Fruit fly (Drosophila melanogaster) whole organism, embryonic: ENCODE measurements around the gene CG1764.
A peak's percentile ranks its signal among the peaks of the same experiment; 100 is the strongest.

Experiments
- Blimp-1 ChIP-seq: fragments of 200-800 bp; sonication (Bioruptor generic); optimal IDR thresholded peaks from 3 replicates; lab custom pipeline; 2018; ENCODE audit warnings: missing biosample characterization, missing genetic modification characterization, mild to moderate bottlenecking, moderate library complexity, missing genetic modification reagents
- Bteb2 ChIP-seq: fragments of 200-800 bp; sonication (Bioruptor generic); optimal IDR thresholded peaks from 2 replicates; lab custom pipeline; 2016; ENCODE audit warnings: missing biosample characterization, missing genetic modification characterization
- CG10321 ChIP-seq: fragments of 200-800 bp; sonication (Bioruptor generic); IDR thresholded peaks from 2 replicates; pipeline ENCODE4 v1.3.6; 2022; ENCODE audit warnings: missing biosample characterization, missing genetic modification characterization
- CG10431 ChIP-seq: fragments of 200-800 bp; sonication (Bioruptor generic); optimal IDR thresholded peaks from 3 replicates; lab custom pipeline; 2018; ENCODE audit warnings: missing biosample characterization, mild to moderate bottlenecking, missing genetic modification characterization
- CG11560 ChIP-seq: fragments of 200-800 bp; sonication (Bioruptor generic); IDR thresholded peaks from 3 replicates; pipeline ENCODE4 v1.3.6; 2022; ENCODE audit warnings: missing biosample characterization, missing genetic modification characterization
- CG12299 ChIP-seq: fragments of 200-800 bp; sonication (Bioruptor generic); optimal IDR thresholded peaks from 2 replicates; lab custom pipeline; 2018; ENCODE audit warnings: missing biosample characterization, mild to moderate bottlenecking, missing genetic modification characterization
- CG12744 ChIP-seq: fragments of 200-800 bp; sonication (Bioruptor generic); optimal IDR thresholded peaks from 2 replicates; lab custom pipeline; 2016; ENCODE audit warnings: missing biosample characterization, missing genetic modification characterization
- CG13624 ChIP-seq: fragments of 200-800 bp; sonication (Bioruptor generic); optimal IDR thresholded peaks from 2 replicates; lab custom pipeline; 2016; ENCODE audit warnings: missing biosample characterization, missing genetic modification characterization
- CG14710 ChIP-seq: fragments of 200-800 bp; sonication (Bioruptor generic); optimal IDR thresholded peaks from 3 replicates; lab custom pipeline; 2019; ENCODE audit warnings: missing biosample characterization, mild to moderate bottlenecking, missing genetic modification characterization, moderate library complexity
- CG15269 ChIP-seq: fragments of 200-800 bp; sonication (Bioruptor generic); optimal IDR thresholded peaks from 2 replicates; lab custom pipeline; 2018; ENCODE audit warnings: missing biosample characterization, mild to moderate bottlenecking, missing genetic modification characterization, moderate library complexity
- CG1529 ChIP-seq: fragments of 200-800 bp; sonication (Bioruptor generic); optimal IDR thresholded peaks from 3 replicates; lab custom pipeline; 2018; ENCODE audit warnings: missing biosample characterization, missing genetic modification characterization
- CG1647 ChIP-seq: fragments of 200-800 bp; sonication (Bioruptor generic); optimal IDR thresholded peaks from 3 replicates; lab custom pipeline; 2016; ENCODE audit warnings: missing biosample characterization, missing genetic modification characterization
- CG2712 ChIP-seq: fragments of 200-800 bp; optimal IDR thresholded peaks from 3 replicates; lab custom pipeline; 2019; ENCODE audit warnings: missing biosample characterization, mild to moderate bottlenecking, missing genetic modification characterization, moderate library complexity
- CG3163 ChIP-seq: fragments of 200-800 bp; sonication (Bioruptor generic); optimal IDR thresholded peaks from 3 replicates; lab custom pipeline; 2016; ENCODE audit warnings: missing biosample characterization, missing genetic modification characterization
- CG3726 ChIP-seq: fragments of 200-800 bp; sonication (Bioruptor generic); IDR thresholded peaks from 3 replicates; pipeline ENCODE4, ENCODE4 v1.3.6; 2022; ENCODE audit warnings: missing biosample characterization, missing genetic modification characterization
- CG6654 ChIP-seq: fragments of 200-800 bp; sonication (Bioruptor generic); optimal IDR thresholded peaks from 2 replicates; lab custom pipeline; 2017; ENCODE audit warnings: missing biosample characterization, mild to moderate bottlenecking, missing genetic modification characterization
- CG6765 ChIP-seq: fragments of 200-800 bp; sonication (Bioruptor generic); optimal IDR thresholded peaks from 3 replicates; lab custom pipeline; 2017; ENCODE audit warnings: missing biosample characterization, mild to moderate bottlenecking, missing genetic modification characterization
- CG8281 ChIP-seq: fragments of 200-800 bp; sonication (Bioruptor generic); optimal IDR thresholded peaks from 2 replicates; lab custom pipeline; 2018; ENCODE audit warnings: missing biosample characterization, mild to moderate bottlenecking, missing genetic modification characterization, moderate library complexity
- CG8359 ChIP-seq: fragments of 200-800 bp; sonication (Bioruptor generic); optimal IDR thresholded peaks from 2 replicates; lab custom pipeline; 2017; ENCODE audit warnings: missing biosample characterization, mild to moderate bottlenecking, missing genetic modification characterization, borderline replicate concordance
- CG8388 ChIP-seq: fragments of 200-800 bp; sonication (Bioruptor generic); optimal IDR thresholded peaks from 2 replicates; lab custom pipeline; 2019; ENCODE audit warnings: missing biosample characterization, mild to moderate bottlenecking, missing genetic modification characterization, moderate library complexity
- Chrac-16 ChIP-seq: fragments of 200-800 bp; sonication (Bioruptor generic); optimal IDR thresholded peaks from 3 replicates; lab custom pipeline; 2016; ENCODE audit warnings: missing biosample characterization, missing genetic modification characterization
- D19A ChIP-seq: fragments of 200-800 bp; optimal IDR thresholded peaks from 3 replicates; lab custom pipeline; 2019; ENCODE audit warnings: missing biosample characterization, mild to moderate bottlenecking, missing genetic modification characterization, moderate library complexity
- Doc2 ChIP-seq: fragments of 200-800 bp; sonication (Bioruptor generic); IDR thresholded peaks from 2 replicates; pipeline ENCODE4 v1.3.6; 2022; ENCODE audit warnings: missing biosample characterization, missing genetic modification characterization
- Ets65A ChIP-seq: fragments of 200-800 bp; sonication (Bioruptor generic); peaks from one replicate; lab custom pipeline; 2016; ENCODE audit warnings: missing biosample characterization, missing genetic modification characterization
- GATAe ChIP-seq: fragments of 200-800 bp; sonication (Bioruptor generic); conservative IDR thresholded peaks from 2 replicates; pipeline ENCODE4 v1.3.6; 2022; ENCODE audit warnings: missing biosample characterization, missing genetic modification characterization
- H15 ChIP-seq: fragments of 200-800 bp; sonication (Bioruptor generic); IDR thresholded peaks from 3 replicates; pipeline ENCODE4 v1.3.6; 2022; ENCODE audit warnings: missing biosample characterization, missing genetic modification characterization
- Hr3 ChIP-seq: fragments of 200-800 bp; sonication (Bioruptor generic); optimal IDR thresholded peaks from 3 replicates; lab custom pipeline; 2016; ENCODE audit warnings: missing biosample characterization, missing genetic modification characterization
- Hr51 ChIP-seq, 2 experiments: fragments of 200-800 bp; sonication (Bioruptor generic); optimal IDR thresholded peaks; 2 replicates in 1 of 2; 3 replicates in 1 of 2; lab custom pipeline; 2016 to 2018; ENCODE audit warnings: missing biosample characterization in 2 of 2, missing genetic modification characterization in 2 of 2, mild to moderate bottlenecking in 1 of 2, moderate library complexity in 1 of 2
- MESR4 ChIP-seq: fragments of 200-800 bp; sonication (Bioruptor generic); optimal IDR thresholded peaks from 2 replicates; lab custom pipeline; 2018; ENCODE audit warnings: missing biosample characterization, mild to moderate bottlenecking, missing genetic modification characterization, moderate library complexity
- MTF-1 ChIP-seq: fragments of 200-800 bp; sonication (Bioruptor generic); optimal IDR thresholded peaks from 2 replicates; lab custom pipeline; 2018; ENCODE audit warnings: missing biosample characterization, mild to moderate bottlenecking, missing genetic modification characterization, borderline replicate concordance
- NK7.1 ChIP-seq: fragments of 200-800 bp; sonication (Bioruptor generic); optimal IDR thresholded peaks from 3 replicates; lab custom pipeline; 2016; ENCODE audit warnings: missing biosample characterization, missing genetic modification characterization
- Scr ChIP-seq: fragments of 200-800 bp; sonication (Bioruptor generic); IDR thresholded peaks from 2 replicates; pipeline ENCODE4 v1.3.6; 2022; ENCODE audit warnings: missing biosample characterization, missing genetic modification characterization; ENCODE audit not compliant: partially characterized antibody
- Sry-δ ChIP-seq: fragments of 200-800 bp; sonication (Bioruptor generic); optimal IDR thresholded peaks from 2 replicates; lab custom pipeline; 2016; ENCODE audit warnings: missing biosample characterization, missing genetic modification characterization
- Xrp1 ChIP-seq: fragments of 200-800 bp; sonication (Bioruptor generic); IDR thresholded peaks from 2 replicates; pipeline ENCODE4 v1.3.6; 2022; ENCODE audit warnings: missing biosample characterization, missing genetic modification characterization
- ase ChIP-seq: fragments of 200-800 bp; sonication (Bioruptor generic); IDR thresholded peaks from 3 replicates; pipeline ENCODE4 v1.3.6; 2022; ENCODE audit warnings: missing biosample characterization, missing genetic modification characterization
- bcd ChIP-seq: fragments of 200-800 bp; sonication (Bioruptor generic); optimal IDR thresholded peaks from 2 replicates; lab custom pipeline; 2017; ENCODE audit warnings: missing biosample characterization, mild to moderate bottlenecking, missing genetic modification characterization
- en ChIP-seq: fragments of 200-800 bp; sonication (Bioruptor generic); optimal IDR thresholded peaks from 2 replicates; lab custom pipeline; 2016; ENCODE audit warnings: missing biosample characterization, missing genetic modification characterization
- gem ChIP-seq: fragments of 200-800 bp; sonication (Bioruptor generic); optimal IDR thresholded peaks from 2 replicates; lab custom pipeline; 2019; ENCODE audit warnings: missing biosample characterization, mild to moderate bottlenecking, missing genetic modification characterization, moderate library complexity
- lov ChIP-seq, 2 experiments: fragments of 200-800 bp in 1 of 2; fragments of >200 bp in 1 of 2; sonication (Bioruptor generic) in 1 of 2; IDR thresholded peaks in 1 of 2; optimal IDR thresholded peaks in 1 of 2; 2 replicates in 1 of 2; 3 replicates in 1 of 2; pipeline versions ENCODE4 v1.3.6 to Lab custom; 2017 to 2022; ENCODE audit warnings: missing biosample characterization in 1 of 2, missing genetic modification characterization in 1 of 2
- luna ChIP-seq: fragments of 200-800 bp; sonication (Bioruptor generic); optimal IDR thresholded peaks from 2 replicates; lab custom pipeline; 2016; ENCODE audit warnings: missing biosample characterization, missing genetic modification characterization
- nau ChIP-seq: fragments of 200-800 bp; sonication (Bioruptor generic); optimal IDR thresholded peaks from 3 replicates; lab custom pipeline; 2017; ENCODE audit warnings: missing biosample characterization, mild to moderate bottlenecking, missing genetic modification characterization, missing genetic modification reagents
- psq ChIP-seq: fragments of 200-800 bp; sonication (Bioruptor generic); optimal IDR thresholded peaks from 2 replicates; lab custom pipeline; 2017; ENCODE audit warnings: missing biosample characterization, missing genetic modification characterization
- rib ChIP-seq: fragments of 200-800 bp; sonication (Bioruptor generic); IDR thresholded peaks from 2 replicates; pipeline ENCODE4 v1.3.6; 2022; ENCODE audit warnings: missing biosample characterization, missing genetic modification characterization
- run ChIP-seq: fragments of 200-800 bp; sonication (Bioruptor generic); optimal IDR thresholded peaks from 3 replicates; lab custom pipeline; 2018; ENCODE audit warnings: missing biosample characterization, mild to moderate bottlenecking, missing genetic modification characterization
- sug ChIP-seq: fragments of 200-800 bp; optimal IDR thresholded peaks from 2 replicates; lab custom pipeline; 2019; ENCODE audit warnings: missing biosample characterization, mild to moderate bottlenecking, missing genetic modification characterization, moderate library complexity
- tin ChIP-seq: fragments of 200-800 bp; sonication (Bioruptor generic); optimal IDR thresholded peaks from 3 replicates; lab custom pipeline; 2016; ENCODE audit warnings: missing biosample characterization, missing genetic modification characterization
- tup ChIP-seq: fragments of 200-800 bp; sonication (Bioruptor generic); optimal IDR thresholded peaks from 2 replicates; lab custom pipeline; 2016; ENCODE audit warnings: missing biosample characterization, mild to moderate bottlenecking, missing genetic modification characterization, moderate library complexity
- twi ChIP-seq: fragments of 200-800 bp; optimal IDR thresholded peaks from 2 replicates; lab custom pipeline; 2019; ENCODE audit warnings: missing biosample characterization, mild to moderate bottlenecking, missing genetic modification characterization, moderate library complexity
- tx ChIP-seq: fragments of 200-800 bp; sonication (Bioruptor generic); optimal IDR thresholded peaks from 2 replicates; lab custom pipeline; 2016; ENCODE audit warnings: missing biosample characterization, missing genetic modification characterization

The CG1764 gene

dm6 chrX:13253062-13253724 lies 49.0 kb downstream of the CG1764 start (continued):
- TF ChIP-seq NK7.1 (GFP tag; lab: Kevin White, UChicago): no peak
- no peak for TF ChIP-seq nau (GFP tag; lab: Kevin White, UChicago)
- TF ChIP-seq CG6654 (GFP tag; lab: Kevin White, UChicago): no peak
- peak; percentile 34 for TF ChIP-seq Blimp-1 (GFP tag; lab: Kevin White, UChicago)
- TF ChIP-seq Chrac-16 (GFP tag; lab: Kevin White, UChicago): no peak
- TF ChIP-seq psq: no peak
- TF ChIP-seq MTF-1 (GFP tag; lab: Kevin White, UChicago): no peak
- no peak for TF ChIP-seq CG12299 (tag; lab: Kevin White, UChicago)
- peak; percentile 21 to 56 for TF ChIP-seq Hr51 (GFP tag; optimal IDR thresholded peaks at IDR 0.05; lab: Kevin White, UChicago)
- no peak for TF ChIP-seq CG10321 (GFP tag; lab: Robert Waterston, UW)
- TF ChIP-seq Ets65A (GFP tag; lab: Kevin White, UChicago): peak; percentile 93
- no peak for TF ChIP-seq D19A (tag; lab: Kevin White, UChicago)
- TF ChIP-seq en: no peak
- no peak for TF ChIP-seq Hr3 (GFP tag; lab: Kevin White, UChicago)
- TF ChIP-seq Sry-δ (GFP tag; lab: Kevin White, UChicago): no peak
- no peak for TF ChIP-seq CG1647
- TF ChIP-seq rib (GFP tag; lab: Robert Waterston, UW): no peak
- no peak for TF ChIP-seq sug (tag; lab: Kevin White, UChicago)
- no peak for TF ChIP-seq CG1529 (GFP tag; lab: Kevin White, UChicago)
- no peak for TF ChIP-seq CG6765
- no peak for TF ChIP-seq tx (GFP tag; lab: Kevin White, UChicago)
- 0 out of 3 replicates have a peak, but pooled peaks have one; percentile 35 for TF ChIP-seq CG3726 (GFP tag; lab: Robert Waterston, UW)
- TF ChIP-seq CG8281 (tag; lab: Kevin White, UChicago): no peak
- TF ChIP-seq GATAe: no peak
- TF ChIP-seq Scr (GFP tag; lab: Robert Waterston, UW): no peak
- peak; percentile 23 for TF ChIP-seq CG14710 (tag; lab: Kevin White, UChicago)
- peak; percentile 44 for TF ChIP-seq CG2712
- no peak for TF ChIP-seq CG11560
- TF ChIP-seq CG15269 (tag; lab: Kevin White, UChicago): peak; percentile 50
- TF ChIP-seq bcd (GFP tag; lab: Kevin White, UChicago): peak; percentile 2
- TF ChIP-seq twi (tag; lab: Kevin White, UChicago): peak; percentile 34
- no peak for TF ChIP-seq CG10431 (GFP tag; lab: Kevin White, UChicago)
- TF ChIP-seq Xrp1: peak; percentile 22
- TF ChIP-seq ase (GFP tag; lab: Robert Waterston, UW): 0 out of 3 replicates have a peak, but pooled peaks have one; percentile 29
- TF ChIP-seq CG8359 (GFP tag; lab: Kevin White, UChicago): no peak
- TF ChIP-seq MESR4 (GFP tag; lab: Kevin White, UChicago): no peak
- no peak for TF ChIP-seq Doc2
- no peak for TF ChIP-seq lov (optimal IDR thresholded peaks at IDR 0.05; lab: Kevin White, UChicago)
- no peak for TF ChIP-seq lov (GFP tag; IDR thresholded peaks at IDR 0.05; lab: Robert Waterston, UW)
- peak; percentile 36 for TF ChIP-seq CG8388 (GFP tag; lab: Kevin White, UChicago)
- TF ChIP-seq run (tag; lab: Kevin White, UChicago): no peak
- no peak for TF ChIP-seq luna (GFP tag; lab: Kevin White, UChicago)
- TF ChIP-seq CG3163 (GFP tag; lab: Kevin White, UChicago): peak; percentile 8
- TF ChIP-seq tin (GFP tag; lab: Kevin White, UChicago): peak; percentile 1
- no peak for TF ChIP-seq CG12744 (GFP tag; lab: Kevin White, UChicago)
- TF ChIP-seq H15 (GFP tag; lab: Robert Waterston, UW): peak; percentile 60; the same call in 2 of the 3 replicates
- peak; percentile 62 for TF ChIP-seq gem (tag; lab: Kevin White, UChicago)
- no peak for TF ChIP-seq tup (GFP tag; lab: Kevin White, UChicago)
- TF ChIP-seq Bteb2: no peak
- TF ChIP-seq CG13624 (GFP tag; lab: Kevin White, UChicago): peak; percentile 32
